Worm (Caenorhabditis elegans) whole organism, mixed stage, embryonic: ENCODE results near the gene pmk-2.

Experiments
- ces-1 ChIP-seq: fragments of 150-350 bp; optimal IDR thresholded peaks from 2 replicates; lab custom pipeline; 2014; ENCODE audit warnings: missing biosample characterization, missing genetic modification reagents, missing genetic modification characterization
- elt-1 ChIP-seq: sonication (generic microtip); optimal IDR thresholded peaks from 2 replicates; lab custom pipeline; 2017; ENCODE audit warnings: missing genetic modification characterization, mild to moderate bottlenecking, missing compliant biosample characterization, antibody characterized with exemption, moderate library complexity, borderline replicate concordance; ENCODE audit not compliant: insufficient read depth
- ham-2 ChIP-seq: fragments of 200-800 bp; sonication (Bioruptor generic); optimal IDR thresholded peaks from 2 replicates; lab custom pipeline; 2018; ENCODE audit warnings: mild to moderate bottlenecking, missing genetic modification characterization, missing compliant biosample characterization
- lsy-2 ChIP-seq: fragments of 150-350 bp; optimal IDR thresholded peaks from 2 replicates; lab custom pipeline; 2014; ENCODE audit warnings: missing biosample characterization, missing genetic modification characterization
- mep-1 ChIP-seq: fragments of 150-350 bp; optimal IDR thresholded peaks from 2 replicates; lab custom pipeline; 2017; ENCODE audit warnings: missing biosample characterization, missing genetic modification reagents, missing genetic modification characterization, inconsistent platforms
- nhr-12 ChIP-seq: fragments of 150-350 bp; optimal IDR thresholded peaks from 2 replicates; lab custom pipeline; 2014; ENCODE audit warnings: missing biosample characterization, missing genetic modification characterization
- unc-39 ChIP-seq: fragments of 150-350 bp; optimal IDR thresholded peaks from 2 replicates; lab custom pipeline; 2014; ENCODE audit warnings: missing biosample characterization, missing genetic modification characterization
- unc-62 ChIP-seq: fragments of 150-350 bp; optimal IDR thresholded peaks from 2 replicates; lab custom pipeline; 2014; ENCODE audit warnings: missing biosample characterization, missing genetic modification reagents, missing genetic modification characterization

ce11 chrIV:8154966-8155365 is 11.7 kb downstream of the pmk-2 start:
- no peak for TF ChIP-seq lsy-2 (tag; lab: Kevin White, UChicago)
- TF ChIP-seq nhr-12 = no peak
- TF ChIP-seq unc-62 (GFP tag; lab: Kevin White, UChicago) = no peak
- no peak for TF ChIP-seq mep-1 (tag; lab: Kevin White, UChicago)
- TF ChIP-seq ham-2 = no peak
- TF ChIP-seq elt-1 (tag; lab: Kevin White, UChicago) = no peak
- no peak for TF ChIP-seq ces-1 (GFP tag; lab: Kevin White, UChicago)
- TF ChIP-seq unc-39 (tag; lab: Kevin White, UChicago) = no peak
